Worm (Caenorhabditis elegans) whole organism, L4 larva: ENCODE data around the gene cisd-3.1.

Source experiments
- R02D3.7 ChIP-seq: fragments of 150-350 bp; sonication (generic microtip); optimal IDR thresholded peaks from 3 replicates; lab custom pipeline; 2014; ENCODE audit warnings: missing biosample characterization, missing genetic modification characterization
- ZK337.2 ChIP-seq: fragments of 200-800 bp; sonication (Bioruptor generic); IDR thresholded peaks from 2 replicates; pipeline ENCODE4 v1.3.6; 2022; ENCODE audit warnings: missing genetic modification reagents, missing genetic modification characterization, missing compliant biosample characterization
- nhr-6 ChIP-seq: fragments of 150-350 bp; optimal IDR thresholded peaks from 2 replicates; lab custom pipeline; 2014; ENCODE audit warnings: missing biosample characterization, missing genetic modification characterization
- set-16 ChIP-seq: fragments of 200-800 bp; sonication (Bioruptor generic); IDR thresholded peaks from 2 replicates; pipeline ENCODE4 v1.3.6; 2022; ENCODE audit warnings: missing genetic modification reagents, missing genetic modification characterization, missing compliant biosample characterization
- unc-62 ChIP-seq, 3 experiments: fragments of 150-350 bp in 1 of 3; sonication (generic microtip); optimal IDR thresholded peaks in 2 of 3; peaks in 1 of 3; 1 replicate in 1 of 3; 2 replicates in 2 of 3; lab custom pipeline; 2014 to 2017; ENCODE audit warnings: missing biosample characterization in 3 of 3, missing genetic modification characterization in 3 of 3, missing genetic modification reagents in 3 of 3, missing genotype in 1 of 3

ce11 chrIII:4505726-4506125 lies 37.0 kb upstream of the cisd-3.1 start:
- no peak for TF ChIP-seq set-16 (GFP tag; lab: Robert Waterston, UW)
- no peak for TF ChIP-seq R02D3.7 (tag; lab: Kevin White, UChicago)
- peak in 1 of 2 experiments; percentile 20 for TF ChIP-seq unc-62 (GFP tag; optimal IDR thresholded peaks at IDR 0.05 in 1 of 2; lab: Kevin White, UChicago)
- TF ChIP-seq unc-62 (tag; optimal IDR thresholded peaks at IDR 0.05; lab: Kevin White, UChicago): no peak
- TF ChIP-seq ZK337.2: no peak
- TF ChIP-seq nhr-6: no peak
